Fruit fly (Drosophila melanogaster) whole organism, embryonic: ENCODE data around the gene mRpL30.
A peak's percentile ranks its signal among the peaks of the same experiment; 100 is the strongest.

Source experiments
- Awh ChIP-seq: fragments of 200-800 bp; sonication (Bioruptor generic); IDR thresholded peaks from 2 replicates; pipeline ENCODE4, ENCODE4 v1.3.6; 2022; ENCODE audit warnings: missing biosample characterization, missing genetic modification characterization
- Bdp1 ChIP-seq: fragments of 200-800 bp; sonication (Bioruptor generic); optimal IDR thresholded peaks from 3 replicates; lab custom pipeline; 2016; ENCODE audit warnings: missing biosample characterization, missing genetic modification characterization
- C15 ChIP-seq: fragments of 200-800 bp; sonication (Bioruptor generic); IDR thresholded peaks from 3 replicates; pipeline ENCODE4 v1.3.6; 2022; ENCODE audit warnings: missing biosample characterization, missing genetic modification characterization
- CG15696 ChIP-seq: fragments of 200-800 bp; sonication (Bioruptor generic); optimal IDR thresholded peaks from 2 replicates; lab custom pipeline; 2019; ENCODE audit warnings: missing biosample characterization, mild to moderate bottlenecking, missing genetic modification characterization, moderate library complexity
- CG17328 ChIP-seq: fragments of 200-800 bp; sonication (Bioruptor generic); IDR thresholded peaks from 2 replicates; pipeline ENCODE4 v1.3.6; 2022; ENCODE audit warnings: missing biosample characterization, missing genetic modification characterization
- CG18011 ChIP-seq: fragments of 200-800 bp; sonication (Bioruptor generic); optimal IDR thresholded peaks from 2 replicates; lab custom pipeline; 2017; ENCODE audit warnings: missing biosample characterization, missing genetic modification characterization, mild to moderate bottlenecking, moderate library complexity, missing genotype
- CG34376 ChIP-seq: fragments of 200-800 bp; sonication (Bioruptor generic); optimal IDR thresholded peaks from 2 replicates; lab custom pipeline; 2018; ENCODE audit warnings: missing biosample characterization, mild to moderate bottlenecking, missing genetic modification characterization
- CG4617 ChIP-seq: fragments of 200-800 bp; sonication (Bioruptor generic); optimal IDR thresholded peaks from 3 replicates; lab custom pipeline; 2016; ENCODE audit warnings: missing biosample characterization, missing genetic modification characterization, borderline replicate concordance
- CG6765 ChIP-seq: fragments of 200-800 bp; sonication (Bioruptor generic); optimal IDR thresholded peaks from 3 replicates; lab custom pipeline; 2017; ENCODE audit warnings: missing biosample characterization, mild to moderate bottlenecking, missing genetic modification characterization
- CG6813 ChIP-seq: fragments of 200-800 bp; sonication (Bioruptor generic); optimal IDR thresholded peaks from 2 replicates; lab custom pipeline; 2017; ENCODE audit warnings: missing biosample characterization, missing genetic modification characterization, mild to moderate bottlenecking, moderate library complexity, missing genetic modification reagents
- CG7987 ChIP-seq: fragments of 200-800 bp; sonication (Bioruptor generic); optimal IDR thresholded peaks from 2 replicates; lab custom pipeline; 2018; ENCODE audit warnings: missing biosample characterization, mild to moderate bottlenecking, missing genetic modification characterization, moderate library complexity
- CG8944 ChIP-seq: fragments of 200-800 bp; sonication (Bioruptor generic); optimal IDR thresholded peaks from 3 replicates; lab custom pipeline; 2016; ENCODE audit warnings: missing biosample characterization, missing genetic modification characterization
- CG9437 ChIP-seq: fragments of 200-800 bp; sonication (Bioruptor generic); optimal IDR thresholded peaks from 2 replicates; lab custom pipeline; 2018; ENCODE audit warnings: missing biosample characterization, mild to moderate bottlenecking, missing genetic modification characterization
- CG9932 ChIP-seq: fragments of 200-800 bp; sonication (Bioruptor generic); IDR thresholded peaks from 2 replicates; pipeline ENCODE4 v1.3.6; 2022; ENCODE audit warnings: missing biosample characterization, missing genetic modification characterization
- Chrac-16 ChIP-seq: fragments of 200-800 bp; sonication (Bioruptor generic); optimal IDR thresholded peaks from 3 replicates; lab custom pipeline; 2016; ENCODE audit warnings: missing biosample characterization, missing genetic modification characterization
- CkIIα-i1 ChIP-seq: fragments of 200-800 bp; sonication (Bioruptor generic); IDR thresholded peaks from 2 replicates; pipeline ENCODE4 v1.3.6; 2022; ENCODE audit warnings: missing biosample characterization, missing genetic modification characterization
- Fer2 ChIP-seq: fragments of 200-800 bp; sonication (Bioruptor generic); optimal IDR thresholded peaks from 2 replicates; lab custom pipeline; 2018; ENCODE audit warnings: missing biosample characterization, mild to moderate bottlenecking, missing genetic modification characterization, moderate library complexity
- MESR4 ChIP-seq: fragments of 200-800 bp; sonication (Bioruptor generic); optimal IDR thresholded peaks from 2 replicates; lab custom pipeline; 2018; ENCODE audit warnings: missing biosample characterization, mild to moderate bottlenecking, missing genetic modification characterization, moderate library complexity
- Mrtf ChIP-seq: fragments of 200-800 bp; sonication (Bioruptor generic); IDR thresholded peaks from 3 replicates; pipeline ENCODE4 v1.3.6; 2022; ENCODE audit warnings: missing biosample characterization, missing genetic modification characterization
- Ptx1 ChIP-seq: fragments of 200-800 bp; sonication (Bioruptor generic); IDR thresholded peaks from 2 replicates; pipeline ENCODE4 v1.3.6; 2022; ENCODE audit warnings: missing biosample characterization, missing genetic modification characterization
- Scr ChIP-seq: fragments of 200-800 bp; sonication (Bioruptor generic); IDR thresholded peaks from 2 replicates; pipeline ENCODE4 v1.3.6; 2022; ENCODE audit warnings: missing biosample characterization, missing genetic modification characterization; ENCODE audit not compliant: partially characterized antibody
- Sox100B ChIP-seq: fragments of 200-800 bp; sonication (Bioruptor generic); optimal IDR thresholded peaks from 3 replicates; lab custom pipeline; 2018; ENCODE audit warnings: missing biosample characterization, mild to moderate bottlenecking, missing genetic modification characterization
- Sox102F ChIP-seq: fragments of 200-800 bp; sonication (Bioruptor generic); optimal IDR thresholded peaks from 2 replicates; lab custom pipeline; 2018; ENCODE audit warnings: missing biosample characterization, mild to moderate bottlenecking, missing genetic modification characterization, moderate library complexity
- Sry-δ ChIP-seq: fragments of 200-800 bp; sonication (Bioruptor generic); optimal IDR thresholded peaks from 2 replicates; lab custom pipeline; 2016; ENCODE audit warnings: missing biosample characterization, missing genetic modification characterization
- Ssrp ChIP-seq: fragments of 200-800 bp; sonication (Bioruptor generic); optimal IDR thresholded peaks from 2 replicates; lab custom pipeline; 2018; ENCODE audit warnings: missing biosample characterization, mild to moderate bottlenecking, missing genetic modification characterization, moderate library complexity
- al ChIP-seq: fragments of 200-800 bp; sonication (Bioruptor generic); IDR thresholded peaks from 2 replicates; pipeline ENCODE4 v1.3.6; 2022; ENCODE audit warnings: missing biosample characterization, missing genetic modification characterization
- bbx ChIP-seq: fragments of 200-800 bp; sonication (Bioruptor generic); IDR thresholded peaks from 2 replicates; pipeline ENCODE4 v1.3.6; 2022; ENCODE audit warnings: missing biosample characterization, missing genetic modification characterization; ENCODE audit not compliant: partially characterized antibody
- crp ChIP-seq, 2 experiments: fragments of 200-800 bp; sonication (Bioruptor generic); optimal IDR thresholded peaks; 2 replicates in 1 of 2; 3 replicates in 1 of 2; lab custom pipeline; 2017; ENCODE audit warnings: missing biosample characterization in 2 of 2, missing genetic modification characterization in 2 of 2, mild to moderate bottlenecking in 1 of 2, moderate library complexity in 1 of 2
- danr ChIP-seq: fragments of 200-800 bp; sonication (Bioruptor generic); IDR thresholded peaks from 2 replicates; pipeline ENCODE4 v1.3.6; 2022; ENCODE audit warnings: missing biosample characterization, missing genetic modification characterization
- fd96Cb ChIP-seq: fragments of 200-800 bp; sonication (Bioruptor generic); optimal IDR thresholded peaks from 2 replicates; lab custom pipeline; 2018; ENCODE audit warnings: missing biosample characterization, mild to moderate bottlenecking, missing genetic modification characterization, moderate library complexity
- gcm2 ChIP-seq: fragments of 200-800 bp; sonication (Bioruptor generic); optimal IDR thresholded peaks from 2 replicates; lab custom pipeline; 2016; ENCODE audit warnings: missing biosample characterization, missing genetic modification characterization
- gfzf ChIP-seq: fragments of 200-800 bp; sonication (Bioruptor generic); optimal IDR thresholded peaks from 2 replicates; lab custom pipeline; 2016; ENCODE audit warnings: missing biosample characterization, mild to moderate bottlenecking, missing genetic modification characterization, moderate library complexity
- h ChIP-seq: fragments of >200 bp; optimal IDR thresholded peaks from 2 replicates; lab custom pipeline; 2017
- her ChIP-seq: fragments of 200-800 bp; sonication (Bioruptor generic); optimal IDR thresholded peaks from 2 replicates; lab custom pipeline; 2016; ENCODE audit warnings: missing biosample characterization, missing genetic modification characterization
- hkb ChIP-seq, 2 experiments: fragments of 200-800 bp in 1 of 2; fragments of >200 bp in 1 of 2; sonication (Bioruptor generic) in 1 of 2; IDR thresholded peaks in 1 of 2; optimal IDR thresholded peaks in 1 of 2; 2 replicates each; pipeline versions ENCODE4 v1.3.6 to Lab custom; 2017 to 2022; ENCODE audit warnings: missing biosample characterization in 1 of 2, missing genetic modification characterization in 1 of 2
- jing ChIP-seq: fragments of 200-800 bp; sonication (Bioruptor generic); optimal IDR thresholded peaks from 2 replicates; lab custom pipeline; 2018; ENCODE audit warnings: missing biosample characterization, mild to moderate bottlenecking, missing genetic modification characterization
- jumu ChIP-seq: fragments of 200-800 bp; sonication (Bioruptor generic); optimal IDR thresholded peaks from 3 replicates; lab custom pipeline; 2016; ENCODE audit warnings: missing biosample characterization, missing genetic modification characterization
- maf-S ChIP-seq: fragments of 200-800 bp; sonication (Bioruptor generic); optimal IDR thresholded peaks from 2 replicates; lab custom pipeline; 2016; ENCODE audit warnings: missing biosample characterization, missing genetic modification characterization
- odd ChIP-seq: fragments of 200-800 bp; sonication (Bioruptor generic); optimal IDR thresholded peaks from 2 replicates; lab custom pipeline; 2017; ENCODE audit warnings: missing biosample characterization, mild to moderate bottlenecking, missing genetic modification characterization
- p53 ChIP-seq: fragments of 200-800 bp; sonication (Bioruptor generic); optimal IDR thresholded peaks from 2 replicates; lab custom pipeline; 2016; ENCODE audit warnings: missing biosample characterization, missing genetic modification characterization
- peb ChIP-seq: fragments of 200-800 bp; sonication (Bioruptor generic); IDR thresholded peaks from 2 replicates; pipeline ENCODE4 v1.3.6; 2022; ENCODE audit warnings: missing biosample characterization, missing genetic modification characterization
- pita ChIP-seq: fragments of 200-800 bp; sonication (Bioruptor generic); optimal IDR thresholded peaks from 2 replicates; lab custom pipeline; 2017; ENCODE audit warnings: missing biosample characterization, mild to moderate bottlenecking, missing genetic modification characterization
- sc ChIP-seq, 3 experiments: fragments of >200 bp in 2 of 3; fragments of 200-800 bp in 1 of 3; sonication (Bioruptor generic) in 1 of 3; optimal IDR thresholded peaks; 2 replicates in 2 of 3; 3 replicates in 1 of 3; lab custom pipeline; 2017; ENCODE audit warnings: mild to moderate bottlenecking in 1 of 3, missing biosample characterization in 1 of 3, missing genetic modification characterization in 1 of 3, missing genetic modification reagents in 1 of 3
- so ChIP-seq: fragments of 200-800 bp; sonication (Bioruptor generic); IDR thresholded peaks from 3 replicates; pipeline ENCODE4 v1.3.6; 2022; ENCODE audit warnings: missing biosample characterization, missing genetic modification characterization
- sr ChIP-seq: fragments of 200-800 bp; sonication (Bioruptor generic); IDR thresholded peaks from 3 replicates; pipeline ENCODE4 v1.3.6; 2022; ENCODE audit warnings: missing biosample characterization, missing genetic modification characterization
- ssp ChIP-seq: fragments of 200-800 bp; sonication (Bioruptor generic); IDR thresholded peaks from 2 replicates; pipeline ENCODE4 v1.3.6; 2022; ENCODE audit warnings: missing biosample characterization, missing genetic modification characterization
- tap ChIP-seq: fragments of 200-800 bp; optimal IDR thresholded peaks from 3 replicates; lab custom pipeline; 2019; ENCODE audit warnings: missing biosample characterization, mild to moderate bottlenecking, missing genetic modification characterization, moderate library complexity
- twi ChIP-seq: fragments of 200-800 bp; optimal IDR thresholded peaks from 2 replicates; lab custom pipeline; 2019; ENCODE audit warnings: missing biosample characterization, mild to moderate bottlenecking, missing genetic modification characterization, moderate library complexity
- usp ChIP-seq: fragments of >200 bp; optimal IDR thresholded peaks from 2 replicates; lab custom pipeline; 2017; ENCODE audit warnings: missing biosample characterization, missing genetic modification characterization

The mRpL30 gene

dm6 chrX:4684444-4684924, 36.8 kb downstream of the mRpL30 start (continued):
- TF ChIP-seq sr (GFP tag; lab: Robert Waterston, UW) (peak; percentile 85), Fer2 (tag; lab: Kevin White, UChicago) (peak; percentile 74), CG8944 (peak; percentile 84), gcm2 (GFP tag; lab: Kevin White, UChicago) (peak; percentile 54), Ssrp (tag; lab: Kevin White, UChicago) (peak; percentile 65), sc (optimal IDR thresholded peaks at IDR 0.05; lab: Kevin White, UChicago) (no peak), sc (GFP tag; optimal IDR thresholded peaks at IDR 0.05; lab: Kevin White, UChicago) (peak; percentile 2), hkb (optimal IDR thresholded peaks at IDR 0.05; lab: Kevin White, UChicago) (peak; percentile 5), hkb (GFP tag; IDR thresholded peaks at IDR 0.05; lab: Robert Waterston, UW) (peak; percentile 88), usp (GFP tag; lab: Kevin White, UChicago) (no peak), maf-S (GFP tag; lab: Kevin White, UChicago) (peak; percentile 76), Sox102F (GFP tag; lab: Kevin White, UChicago) (peak; percentile 74), CG15696 (peak; percentile 61), pita (no peak), CG6765 (peak; percentile 50), twi (tag; lab: Kevin White, UChicago) (peak; percentile 90), CG9437 (peak; percentile 44), odd (GFP tag; lab: Kevin White, UChicago) (no peak), her (GFP tag; lab: Kevin White, UChicago) (peak; percentile 86), Mrtf (GFP tag; lab: Robert Waterston, UW) (peak; percentile 85), CG6813 (peak; percentile 56), so (peak; percentile 84; the same call in 2 of the 3 replicates), al (GFP tag; lab: Robert Waterston, UW) (peak; percentile 87), fd96Cb (tag; lab: Kevin White, UChicago) (peak; percentile 67), ssp (GFP tag; lab: Robert Waterston, UW) (peak; percentile 75), tap (tag; lab: Kevin White, UChicago) (peak; percentile 67), C15 (GFP tag; lab: Robert Waterston, UW) (peak; percentile 48; the same call in 1 of the 3 replicates), CG34376 (peak; percentile 93), Scr (GFP tag; lab: Robert Waterston, UW) (peak; percentile 86), p53 (GFP tag; lab: Kevin White, UChicago) (peak; percentile 72), CkIIα-i1 (no peak), Sry-δ (GFP tag; lab: Kevin White, UChicago) (peak; percentile 99), MESR4 (GFP tag; lab: Kevin White, UChicago) (peak; percentile 84), CG18011 (GFP tag; lab: Kevin White, UChicago) (peak; percentile 71), Bdp1 (GFP tag; lab: Kevin White, UChicago) (peak; percentile 43), Ptx1 (GFP tag; lab: Robert Waterston, UW) (peak; percentile 90), crp (GFP tag; optimal IDR thresholded peaks at IDR 0.05; lab: Kevin White, UChicago) (peak in 1 of 2 experiments; percentile 43), bbx (peak; percentile 82), CG9932 (GFP tag; lab: Robert Waterston, UW) (peak; percentile 95), jumu (peak; percentile 87), Sox100B (GFP tag; lab: Kevin White, UChicago) (peak; percentile 40), Awh (GFP tag; lab: Robert Waterston, UW) (peak; percentile 87), h (lab: Kevin White, UChicago) (no peak), Chrac-16 (GFP tag; lab: Kevin White, UChicago) (peak; percentile 80), CG4617 (GFP tag; lab: Kevin White, UChicago) (peak; percentile 78), CG7987 (GFP tag; lab: Kevin White, UChicago) (peak; percentile 82), peb (GFP tag; lab: Robert Waterston, UW) (peak; percentile 58), jing (no peak), danr (GFP tag; lab: Robert Waterston, UW) (peak; percentile 77), gfzf (GFP tag; lab: Kevin White, UChicago) (peak; percentile 59), CG17328 (GFP tag; lab: Robert Waterston, UW) (peak; percentile 83)
